Worm (Caenorhabditis elegans) whole organism, L3 larva: ENCODE measurements around the gene ncl-1.

Source experiments
- R02D3.7 ChIP-seq: fragments of 150-350 bp; optimal IDR thresholded peaks from 2 replicates; lab custom pipeline; 2014; ENCODE audit warnings: missing biosample characterization, missing genetic modification characterization
- ZK546.5 ChIP-seq: sonication (generic microtip); optimal IDR thresholded peaks from 2 replicates; lab custom pipeline; 2017; ENCODE audit warnings: missing biosample characterization, missing genetic modification characterization
- aly-2 ChIP-seq: fragments of 150-350 bp; optimal IDR thresholded peaks from 2 replicates; lab custom pipeline; 2014; ENCODE audit warnings: missing biosample characterization, missing genetic modification characterization
- ama-1 ChIP-seq: fragments of 150-350 bp; optimal IDR thresholded peaks from 2 replicates; lab custom pipeline; 2018
- ceh-16 ChIP-seq: sonication (generic microtip); optimal IDR thresholded peaks from 2 replicates; lab custom pipeline; 2017; ENCODE audit warnings: missing biosample characterization, missing genetic modification characterization
- ceh-28 ChIP-seq: fragments of 150-350 bp; optimal IDR thresholded peaks from 2 replicates; lab custom pipeline; 2014; ENCODE audit warnings: missing biosample characterization, missing genetic modification reagents, missing genetic modification characterization
- ceh-82 ChIP-seq: fragments of 150-350 bp; optimal IDR thresholded peaks from 2 replicates; lab custom pipeline; 2014; ENCODE audit warnings: missing biosample characterization, missing genetic modification characterization
- daf-12 ChIP-seq: fragments of 150-350 bp; optimal IDR thresholded peaks from 2 replicates; lab custom pipeline; 2014; ENCODE audit warnings: missing biosample characterization, missing genetic modification reagents, missing genetic modification characterization
- egl-27 ChIP-seq: sonication (generic microtip); optimal IDR thresholded peaks from 4 replicates; lab custom pipeline; 2017; ENCODE audit warnings: missing biosample characterization, missing genetic modification reagents, missing genetic modification characterization
- egl-5 ChIP-seq: fragments of 150-350 bp; optimal IDR thresholded peaks from 2 replicates; lab custom pipeline; 2017; ENCODE audit warnings: missing biosample characterization, missing genetic modification reagents, missing genetic modification characterization, inconsistent platforms
- elt-1 ChIP-seq: fragments of 150-350 bp; optimal IDR thresholded peaks from 2 replicates; lab custom pipeline; 2014; ENCODE audit warnings: missing biosample characterization, missing genetic modification characterization
- elt-2 ChIP-seq: sonication (generic microtip); optimal IDR thresholded peaks from 2 replicates; lab custom pipeline; 2016; ENCODE audit warnings: missing genetic modification reagents, mild to moderate bottlenecking, missing genetic modification characterization, missing compliant biosample characterization
- eor-1 ChIP-seq, 2 experiments: fragments of 150-350 bp; optimal IDR thresholded peaks; 2 replicates each; lab custom pipeline; 2014 to 2018; ENCODE audit warnings: missing biosample characterization in 2 of 2, missing genetic modification characterization in 2 of 2
- fkh-10 ChIP-seq: sonication (generic microtip); optimal IDR thresholded peaks from 2 replicates; lab custom pipeline; 2017; ENCODE audit warnings: missing biosample characterization, missing genetic modification reagents, missing genetic modification characterization
- fkh-2 ChIP-seq: fragments of 150-350 bp; optimal IDR thresholded peaks from 2 replicates; lab custom pipeline; 2014; ENCODE audit warnings: missing biosample characterization, missing genetic modification reagents, missing genetic modification characterization
- fos-1 ChIP-seq: fragments of 150-350 bp; optimal IDR thresholded peaks from 2 replicates; lab custom pipeline; 2014; ENCODE audit warnings: missing biosample characterization, missing genetic modification characterization
- hmg-11 ChIP-seq: sonication (generic microtip); optimal IDR thresholded peaks from 2 replicates; lab custom pipeline; 2016; ENCODE audit warnings: missing genetic modification characterization, missing compliant biosample characterization
- jun-1 ChIP-seq: fragments of 150-350 bp; optimal IDR thresholded peaks from 2 replicates; lab custom pipeline; 2014; ENCODE audit warnings: missing biosample characterization, missing genetic modification reagents, missing genetic modification characterization
- lin-15B ChIP-seq: fragments of 150-350 bp; optimal IDR thresholded peaks from 2 replicates; lab custom pipeline; 2014; ENCODE audit warnings: missing biosample characterization, missing genetic modification characterization
- lsy-12 ChIP-seq: sonication (generic microtip); optimal IDR thresholded peaks from 2 replicates; lab custom pipeline; 2016; ENCODE audit warnings: mild to moderate bottlenecking, missing genetic modification characterization, missing compliant biosample characterization
- mdl-1 ChIP-seq: fragments of 150-350 bp; optimal IDR thresholded peaks from 2 replicates; lab custom pipeline; 2014; ENCODE audit warnings: missing biosample characterization, missing genetic modification characterization
- mml-1 ChIP-seq: fragments of 150-350 bp; sonication (generic microtip); optimal IDR thresholded peaks from 3 replicates; lab custom pipeline; 2014; ENCODE audit warnings: missing biosample characterization, missing genetic modification characterization
- nfya-1 ChIP-seq: sonication (generic microtip); optimal IDR thresholded peaks from 2 replicates; lab custom pipeline; 2017; ENCODE audit warnings: missing genetic modification characterization, mild to moderate bottlenecking, missing compliant biosample characterization, antibody characterized with exemption, moderate library complexity; ENCODE audit not compliant: insufficient read depth
- nhr-11 ChIP-seq: fragments of 150-350 bp; optimal IDR thresholded peaks from 2 replicates; lab custom pipeline; 2014; ENCODE audit warnings: missing biosample characterization, missing genetic modification characterization
- nhr-12 ChIP-seq: fragments of 150-350 bp; optimal IDR thresholded peaks from 2 replicates; lab custom pipeline; 2014; ENCODE audit warnings: missing biosample characterization, missing genetic modification characterization
- nhr-23 ChIP-seq: fragments of 150-350 bp; optimal IDR thresholded peaks from 2 replicates; lab custom pipeline; 2014; ENCODE audit warnings: missing biosample characterization, missing genetic modification reagents, missing genetic modification characterization
- nhr-237 ChIP-seq: fragments of 150-350 bp; optimal IDR thresholded peaks from 2 replicates; lab custom pipeline; 2014; ENCODE audit warnings: missing biosample characterization, missing genetic modification characterization
- nhr-28 ChIP-seq: fragments of 150-350 bp; optimal IDR thresholded peaks from 2 replicates; lab custom pipeline; 2014; ENCODE audit warnings: missing biosample characterization, missing genetic modification characterization
- nhr-43 ChIP-seq: sonication (generic microtip); optimal IDR thresholded peaks from 2 replicates; lab custom pipeline; 2016; ENCODE audit warnings: mild to moderate bottlenecking, missing genetic modification characterization, missing compliant biosample characterization; ENCODE audit not compliant: poor library complexity, severe bottlenecking
- nhr-76 ChIP-seq: fragments of 150-350 bp; sonication (generic microtip); optimal IDR thresholded peaks from 5 replicates; lab custom pipeline; 2014; ENCODE audit warnings: missing biosample characterization, missing genetic modification characterization
- nhr-77 ChIP-seq: fragments of 150-350 bp; optimal IDR thresholded peaks from 2 replicates; lab custom pipeline; 2014; ENCODE audit warnings: missing biosample characterization, missing genetic modification characterization
- pha-4 ChIP-seq: fragments of 150-350 bp; optimal IDR thresholded peaks from 2 replicates; lab custom pipeline; 2014; ENCODE audit warnings: missing biosample characterization, missing genetic modification reagents, missing genetic modification characterization
- pqm-1 ChIP-seq: fragments of 150-350 bp; optimal IDR thresholded peaks from 2 replicates; lab custom pipeline; 2017; ENCODE audit warnings: missing biosample characterization, missing genetic modification characterization, inconsistent platforms
- sea-2 ChIP-seq: fragments of 150-350 bp; sonication (generic microtip); optimal IDR thresholded peaks from 4 replicates; lab custom pipeline; 2014; ENCODE audit warnings: missing biosample characterization, missing genetic modification reagents, missing genetic modification characterization
- snpc-4 ChIP-seq: fragments of 150-350 bp; optimal IDR thresholded peaks from 2 replicates; lab custom pipeline; 2014; ENCODE audit warnings: missing biosample characterization, missing genetic modification characterization
- tbx-2 ChIP-seq: sonication (generic microtip); optimal IDR thresholded peaks from 2 replicates; lab custom pipeline; 2016; ENCODE audit warnings: mild to moderate bottlenecking, missing genetic modification characterization, missing compliant biosample characterization
- unc-39 ChIP-seq: sonication (generic microtip); optimal IDR thresholded peaks from 4 replicates; lab custom pipeline; 2017; ENCODE audit warnings: missing biosample characterization, missing genetic modification characterization
- unc-62 ChIP-seq: fragments of 150-350 bp; sonication (generic microtip); optimal IDR thresholded peaks from 4 replicates; lab custom pipeline; 2014; ENCODE audit warnings: missing biosample characterization, missing genetic modification reagents, missing genetic modification characterization

The ncl-1 gene

DNA sequence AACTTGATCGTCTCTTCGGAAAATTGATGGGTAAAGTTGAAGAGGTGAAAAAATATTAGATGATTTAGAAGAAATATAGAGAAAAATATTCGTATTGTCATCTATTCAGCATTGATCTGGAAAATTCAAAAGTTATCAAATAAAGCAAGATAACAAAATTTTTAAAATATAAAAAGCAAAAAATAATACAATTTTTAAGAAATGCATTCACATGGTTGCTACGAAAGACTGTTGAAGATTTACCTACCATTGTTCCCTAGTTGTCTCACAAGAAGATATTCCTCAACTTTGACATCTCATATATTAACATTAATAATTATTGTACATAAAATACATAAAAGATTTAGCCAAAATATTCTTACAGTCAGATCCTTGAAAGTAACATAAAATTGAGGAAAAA, 34.8 kb downstream of the ncl-1 start, which contains the start of gene cdh-3:
cdh-3 (minus strand) TSS at position 101 of the 400 bp plus-strand sequence.
- no peak for TF ChIP-seq elt-2
- TF ChIP-seq unc-62 (GFP tag; lab: Kevin White, UChicago), result no peak
- TF ChIP-seq ceh-82, result no peak
- TF ChIP-seq jun-1 (tag; lab: Kevin White, UChicago), result no peak
- TF ChIP-seq nhr-11, result no peak
- TF ChIP-seq nhr-28 (tag; lab: Kevin White, UChicago), result no peak
- no peak for TF ChIP-seq sea-2 (GFP tag; lab: Kevin White, UChicago)

DNA sequence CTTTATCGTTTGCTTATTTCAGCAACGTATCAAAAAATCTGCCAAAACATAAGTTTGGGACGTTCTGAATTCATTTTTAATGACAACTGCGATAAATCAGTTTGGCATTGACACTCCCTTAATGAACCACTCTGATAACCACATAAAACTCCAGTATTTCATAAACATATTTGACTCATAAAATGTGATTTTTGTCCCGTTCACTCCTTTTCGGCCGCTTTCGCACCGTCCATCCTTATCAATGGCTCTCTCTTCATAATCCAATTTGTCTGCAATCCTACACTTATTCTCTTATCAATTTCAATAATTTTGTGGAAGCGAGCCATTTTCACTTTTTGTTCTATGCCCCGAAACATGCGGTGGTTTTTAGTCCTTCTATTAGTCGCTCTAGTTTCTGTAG, 39.0 kb downstream of the ncl-1 start, which contains the start of gene pcp-1:
pcp-1 (plus strand) TSS at position 342 of the 400 bp plus-strand sequence.
- TF ChIP-seq lin-15B (tag; lab: Kevin White, UChicago) (peak; percentile 34), lsy-12 (tag; lab: Kevin White, UChicago) (no peak), pqm-1 (tag; lab: Kevin White, UChicago) (peak; percentile 99), R02D3.7 (no peak), elt-2 (peak; percentile 99), nfya-1 (tag; lab: Kevin White, UChicago) (no peak), unc-39 (tag; lab: Kevin White, UChicago) (no peak), fkh-2 (tag; lab: Kevin White, UChicago) (no peak), daf-12 (tag; lab: Kevin White, UChicago) (no peak), fkh-10 (GFP tag; lab: Kevin White, UChicago) (no peak), jun-1 (tag; lab: Kevin White, UChicago) (peak; percentile 67), nhr-11 (no peak), fos-1 (tag; lab: Kevin White, UChicago) (peak; percentile 55), nhr-23 (tag; lab: Kevin White, UChicago) (no peak), pha-4 (peak; percentile 31)

DNA sequence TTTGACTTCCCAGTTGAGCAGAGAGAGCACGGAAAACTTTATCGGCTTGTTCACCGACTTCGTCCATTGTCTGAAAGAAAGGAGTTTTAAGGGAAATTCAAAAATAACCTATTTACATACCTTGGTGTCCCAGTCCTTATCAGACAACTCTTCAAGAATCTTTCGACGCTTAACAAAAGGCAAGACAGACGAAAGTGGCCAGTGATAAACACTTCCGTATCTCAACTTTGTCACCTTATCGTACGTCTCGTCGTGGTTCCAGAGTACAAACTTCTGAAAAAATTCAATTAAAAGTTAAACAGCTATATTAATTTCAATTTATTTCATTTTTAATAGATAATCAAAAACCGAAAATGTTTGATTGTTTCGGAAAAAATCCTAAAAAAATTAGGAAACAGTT, 42.7 kb downstream of the ncl-1 start:
- TF ChIP-seq snpc-4 (tag; lab: Kevin White, UChicago) (no peak), nhr-43 (no peak), tbx-2 (no peak), pqm-1 (tag; lab: Kevin White, UChicago) (peak; percentile 56), elt-2 (peak; percentile 89), egl-27 (tag; lab: Kevin White, UChicago) (no peak)

DNA sequence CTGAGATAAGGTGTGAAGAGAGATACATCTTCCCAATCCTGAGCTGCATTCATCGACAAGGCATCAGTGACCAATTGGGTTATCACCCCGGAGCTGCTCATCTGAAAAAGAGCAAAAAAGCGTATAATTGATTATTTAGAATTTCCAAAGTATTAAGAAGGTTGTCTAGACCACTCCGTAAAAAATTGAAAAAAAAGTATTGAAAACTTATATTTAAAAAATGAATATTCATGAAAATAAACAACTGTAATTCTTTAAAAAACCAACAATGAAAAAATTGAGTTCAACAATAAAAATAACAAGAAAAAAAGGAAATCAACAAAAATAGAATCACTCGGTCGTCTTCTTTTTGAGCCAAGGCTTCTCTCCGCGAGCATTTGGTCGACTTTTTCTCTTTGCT, 44.0 kb downstream of the ncl-1 start, which contains the start of gene mtx-2:
mtx-2 (minus strand) TSS at position 101 of the 400 bp plus-strand sequence.
- TF ChIP-seq ZK546.5 (tag; lab: Kevin White, UChicago), result no peak
- no peak for TF ChIP-seq ama-1 (lab: Kevin White, UChicago)
- TF ChIP-seq fkh-10 (GFP tag; lab: Kevin White, UChicago), result no peak
- TF ChIP-seq pqm-1 (tag; lab: Kevin White, UChicago), result no peak
- no peak for TF ChIP-seq fkh-2 (tag; lab: Kevin White, UChicago)
- no peak for TF ChIP-seq nhr-237 (tag; lab: Kevin White, UChicago)
- TF ChIP-seq elt-2, result no peak
- TF ChIP-seq lin-15B (tag; lab: Kevin White, UChicago), result no peak
- TF ChIP-seq nhr-76 (tag; lab: Kevin White, UChicago), result no peak
- no peak for TF ChIP-seq mml-1 (tag; lab: Kevin White, UChicago)

DNA sequence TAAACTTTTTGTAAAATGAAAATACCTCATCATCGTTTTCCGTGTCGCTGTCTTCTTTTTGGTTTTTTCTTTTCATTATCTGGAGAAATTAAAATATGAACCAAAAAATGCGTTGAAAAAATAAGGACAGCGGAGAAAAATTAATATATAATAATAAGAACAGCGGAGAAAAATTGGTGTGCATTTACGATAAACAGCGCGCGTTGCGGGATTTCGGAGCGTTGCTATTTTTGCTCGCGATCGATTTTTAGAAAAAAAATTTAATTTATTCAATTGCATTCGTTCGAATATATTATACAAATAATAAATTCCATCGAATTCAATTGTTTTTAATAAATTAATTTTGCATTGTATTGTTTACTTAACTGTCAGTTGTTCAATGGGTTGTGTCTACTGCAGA, 46.4 kb downstream of the ncl-1 start, which contains the start of gene ZK686.2:
ZK686.2 (minus strand) TSS at position 79 of the 400 bp plus-strand sequence.
- TF ChIP-seq ceh-28 (tag; lab: Kevin White, UChicago), result peak; percentile 55
- TF ChIP-seq pqm-1 (tag; lab: Kevin White, UChicago), result no peak
- TF ChIP-seq mdl-1, result no peak
- no peak for TF ChIP-seq aly-2 (tag; lab: Kevin White, UChicago)
- TF ChIP-seq unc-62 (GFP tag; lab: Kevin White, UChicago), result no peak
- peak; percentile 69 for TF ChIP-seq pha-4
- TF ChIP-seq nhr-12 (tag; lab: Kevin White, UChicago), result no peak
- TF ChIP-seq eor-1 (tag; optimal IDR thresholded peaks at IDR 0.05; lab: Kevin White, UChicago), result no peak
- peak; percentile 44 for TF ChIP-seq nhr-23 (tag; lab: Kevin White, UChicago)
- TF ChIP-seq nfya-1 (tag; lab: Kevin White, UChicago), result peak; percentile 58
- no peak for TF ChIP-seq elt-1 (tag; lab: Kevin White, UChicago)
- no peak for TF ChIP-seq egl-5 (tag; lab: Kevin White, UChicago)
- TF ChIP-seq R02D3.7, result peak; percentile 93
- no peak for TF ChIP-seq egl-27 (tag; lab: Kevin White, UChicago)
- TF ChIP-seq nhr-77, result no peak
- no peak for TF ChIP-seq ceh-16 (tag; lab: Kevin White, UChicago)
- TF ChIP-seq hmg-11 (tag; lab: Kevin White, UChicago), result no peak
- no peak for TF ChIP-seq snpc-4 (tag; lab: Kevin White, UChicago)
- peak; percentile 35 for TF ChIP-seq lin-15B (tag; lab: Kevin White, UChicago)
- TF ChIP-seq fkh-10 (GFP tag; lab: Kevin White, UChicago), result no peak
